Worm (Caenorhabditis elegans) whole organism, late embryonic: ENCODE results near the gene tps-2.

ENCODE experiments used
- C08G9.2 ChIP-seq: sonication (generic microtip); optimal IDR thresholded peaks from 2 replicates; lab custom pipeline; 2016; ENCODE audit warnings: mild to moderate bottlenecking, missing genetic modification characterization, moderate library complexity, missing compliant biosample characterization
- K02D7.2 ChIP-seq: sonication (generic microtip); optimal IDR thresholded peaks from 2 replicates; lab custom pipeline; 2017; ENCODE audit warnings: mild to moderate bottlenecking, missing genetic modification characterization, missing compliant biosample characterization
- K09A11.1 ChIP-seq: sonication (generic microtip); optimal IDR thresholded peaks from 2 replicates; lab custom pipeline; 2017; ENCODE audit warnings: antibody characterized with exemption, mild to moderate bottlenecking, missing genetic modification characterization, missing compliant biosample characterization; ENCODE audit not compliant: insufficient read depth
- T23F11.4 ChIP-seq: fragments of 200-800 bp; sonication (Bioruptor generic); optimal IDR thresholded peaks from 2 replicates; lab custom pipeline; 2018; ENCODE audit warnings: mild to moderate bottlenecking, missing genetic modification characterization, missing compliant biosample characterization
- Y22D7AL.16 ChIP-seq: sonication (generic microtip); optimal IDR thresholded peaks from 2 replicates; lab custom pipeline; 2016; ENCODE audit warnings: missing genetic modification characterization, missing compliant biosample characterization
- ama-1 ChIP-seq: fragments of 150-350 bp; optimal IDR thresholded peaks from 2 replicates; lab custom pipeline; 2014
- ceh-2 ChIP-seq: sonication (generic microtip); optimal IDR thresholded peaks from 2 replicates; lab custom pipeline; 2016; ENCODE audit warnings: missing genotype, missing genetic modification characterization, missing compliant biosample characterization
- ceh-34 ChIP-seq: sonication (generic microtip); optimal IDR thresholded peaks from 2 replicates; lab custom pipeline; 2016; ENCODE audit warnings: mild to moderate bottlenecking, missing genetic modification characterization, missing compliant biosample characterization
- ceh-48 ChIP-seq: sonication (generic microtip); optimal IDR thresholded peaks from 2 replicates; lab custom pipeline; 2016; ENCODE audit warnings: missing genetic modification characterization, inconsistent platforms, missing compliant biosample characterization
- ceh-6 ChIP-seq: fragments of 200-800 bp; sonication (Bioruptor generic); optimal IDR thresholded peaks from 2 replicates; lab custom pipeline; 2018; ENCODE audit warnings: mild to moderate bottlenecking, missing genetic modification characterization, missing compliant biosample characterization
- che-1 ChIP-seq: sonication (generic microtip); optimal IDR thresholded peaks from 2 replicates; lab custom pipeline; 2016; ENCODE audit warnings: mild to moderate bottlenecking, missing genetic modification characterization, missing compliant biosample characterization
- dmd-4 ChIP-seq: sonication (generic microtip); optimal IDR thresholded peaks from 2 replicates; lab custom pipeline; 2016; ENCODE audit warnings: borderline replicate concordance, missing genetic modification characterization, missing compliant biosample characterization
- dve-1 ChIP-seq: sonication (generic microtip); optimal IDR thresholded peaks from 2 replicates; lab custom pipeline; 2017; ENCODE audit warnings: antibody characterized with exemption, mild to moderate bottlenecking, missing genetic modification characterization, missing compliant biosample characterization
- elt-4 ChIP-seq: sonication (generic microtip); optimal IDR thresholded peaks from 2 replicates; lab custom pipeline; 2016; ENCODE audit warnings: missing genetic modification characterization, missing compliant biosample characterization
- ets-4 ChIP-seq: sonication (generic microtip); optimal IDR thresholded peaks from 2 replicates; lab custom pipeline; 2016; ENCODE audit warnings: missing genetic modification characterization, missing compliant biosample characterization
- eyg-1 ChIP-seq: sonication (generic microtip); optimal IDR thresholded peaks from 2 replicates; lab custom pipeline; 2016; ENCODE audit warnings: missing genotype, missing genetic modification characterization, missing compliant biosample characterization
- fkh-10 ChIP-seq: fragments of 150-350 bp; optimal IDR thresholded peaks from 2 replicates; lab custom pipeline; 2014; ENCODE audit warnings: missing biosample characterization, missing genetic modification reagents, missing genetic modification characterization
- fkh-6 ChIP-seq: sonication (generic microtip); optimal IDR thresholded peaks from 2 replicates; lab custom pipeline; 2016; ENCODE audit warnings: missing genetic modification characterization, missing compliant biosample characterization
- hlh-13 ChIP-seq: fragments of 200-800 bp; sonication (Bioruptor generic); optimal IDR thresholded peaks from 2 replicates; lab custom pipeline; 2018; ENCODE audit warnings: mild to moderate bottlenecking, missing genetic modification characterization, missing compliant biosample characterization
- hlh-8 ChIP-seq: sonication (generic microtip); optimal IDR thresholded peaks from 2 replicates; lab custom pipeline; 2016; ENCODE audit warnings: missing genotype, missing genetic modification characterization, missing compliant biosample characterization
- lin-11 ChIP-seq: fragments of 200-800 bp; sonication (Bioruptor generic); optimal IDR thresholded peaks from 2 replicates; lab custom pipeline; 2018; ENCODE audit warnings: mild to moderate bottlenecking, missing genetic modification characterization, missing compliant biosample characterization
- madf-2 ChIP-seq: sonication (generic microtip); optimal IDR thresholded peaks from 2 replicates; lab custom pipeline; 2017; ENCODE audit warnings: missing genetic modification characterization, missing compliant biosample characterization
- mec-3 ChIP-seq: sonication (generic microtip); optimal IDR thresholded peaks from 2 replicates; lab custom pipeline; 2016; ENCODE audit warnings: borderline replicate concordance, missing genetic modification characterization, missing compliant biosample characterization
- nhr-11 ChIP-seq: fragments of 150-350 bp; optimal IDR thresholded peaks from 2 replicates; lab custom pipeline; 2014; ENCODE audit warnings: missing biosample characterization, missing genetic modification characterization
- nhr-232 ChIP-seq: sonication (generic microtip); optimal IDR thresholded peaks from 2 replicates; lab custom pipeline; 2016; ENCODE audit warnings: missing genetic modification characterization, missing compliant biosample characterization
- npax-4 ChIP-seq: sonication (generic microtip); optimal IDR thresholded peaks from 2 replicates; lab custom pipeline; 2016; ENCODE audit warnings: missing genetic modification characterization, missing compliant biosample characterization
- odd-2 ChIP-seq: sonication (generic microtip); optimal IDR thresholded peaks from 2 replicates; lab custom pipeline; 2017; ENCODE audit warnings: antibody characterized with exemption, mild to moderate bottlenecking, missing genetic modification characterization, missing compliant biosample characterization
- pag-3 ChIP-seq: sonication (generic microtip); optimal IDR thresholded peaks from 2 replicates; lab custom pipeline; 2016; ENCODE audit warnings: missing compliant biosample characterization, missing genetic modification characterization, borderline replicate concordance
- pat-9 ChIP-seq: fragments of 200-800 bp; sonication (Bioruptor generic); optimal IDR thresholded peaks from 2 replicates; lab custom pipeline; 2018; ENCODE audit warnings: mild to moderate bottlenecking, missing genetic modification characterization, moderate library complexity, missing compliant biosample characterization
- pax-1 ChIP-seq: fragments of 150-350 bp; optimal IDR thresholded peaks from 2 replicates; lab custom pipeline; 2014; ENCODE audit warnings: missing biosample characterization, missing genetic modification characterization
- pqm-1 ChIP-seq: sonication (generic microtip); optimal IDR thresholded peaks from 2 replicates; lab custom pipeline; 2016; ENCODE audit warnings: missing genetic modification characterization, missing compliant biosample characterization
- rnt-1 ChIP-seq: sonication (generic microtip); optimal IDR thresholded peaks from 2 replicates; lab custom pipeline; 2016; ENCODE audit warnings: missing genetic modification characterization, missing compliant biosample characterization
- sdc-2 ChIP-seq: sonication (generic microtip); optimal IDR thresholded peaks from 2 replicates; lab custom pipeline; 2016; ENCODE audit warnings: missing genotype, missing genetic modification characterization, missing compliant biosample characterization
- sox-2 ChIP-seq: fragments of 200-800 bp; sonication (Bioruptor generic); IDR thresholded peaks from 2 replicates; pipeline ENCODE4 v1.3.6; 2022; ENCODE audit warnings: missing genetic modification reagents, missing genetic modification characterization, missing compliant biosample characterization
- tbx-7 ChIP-seq: sonication (generic microtip); optimal IDR thresholded peaks from 2 replicates; lab custom pipeline; 2016; ENCODE audit warnings: missing genotype, missing genetic modification characterization, missing compliant biosample characterization
- unc-3 ChIP-seq, 2 experiments: fragments of 200-800 bp in 1 of 2; sonication (Bioruptor generic) in 1 of 2; sonication (generic microtip) in 1 of 2; conservative IDR thresholded peaks in 1 of 2; optimal IDR thresholded peaks in 1 of 2; 2 replicates each; pipeline versions ENCODE4 v1.3.6 to Lab custom; 2016 to 2022; ENCODE audit warnings: missing compliant biosample characterization in 2 of 2, missing genetic modification characterization in 2 of 2, missing genetic modification reagents in 1 of 2
- unc-55 ChIP-seq: sonication (generic microtip); optimal IDR thresholded peaks from 2 replicates; lab custom pipeline; 2017; ENCODE audit warnings: missing biosample characterization, missing genetic modification reagents, missing genetic modification characterization
- unc-86 ChIP-seq: sonication (generic microtip); optimal IDR thresholded peaks from 2 replicates; lab custom pipeline; 2016; ENCODE audit warnings: missing genetic modification characterization, missing compliant biosample characterization
- zip-5 ChIP-seq: sonication (generic microtip); optimal IDR thresholded peaks from 2 replicates; lab custom pipeline; 2016; ENCODE audit warnings: missing genetic modification characterization, missing compliant biosample characterization

Gene tps-2

DNA sequence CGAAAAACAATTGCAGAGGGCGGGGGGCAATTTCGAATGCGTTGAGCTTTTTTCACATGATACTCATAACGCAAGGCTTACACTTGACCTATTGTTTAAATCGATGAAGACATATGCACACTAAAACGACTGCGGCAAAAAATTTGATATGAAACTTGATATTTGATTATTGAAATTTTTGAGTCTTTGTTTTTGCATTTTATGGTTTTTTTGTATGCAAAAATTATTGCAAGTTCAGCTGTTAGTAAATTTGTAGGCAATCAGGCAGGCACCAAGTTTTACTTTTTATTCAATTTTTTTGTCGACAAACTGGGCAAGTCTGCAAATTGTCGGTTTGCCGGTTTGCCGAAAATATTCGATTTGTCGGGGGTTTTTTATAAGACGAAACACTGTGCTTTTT, 5.5 kb downstream of the tps-2 start, which contains the start of gene arl-3:
Gene arl-3 (plus strand): TSS at position 301 of the 400 bp plus-strand sequence.
- no peak for TF ChIP-seq elt-4 (tag; lab: Kevin White, UChicago)
- no peak for TF ChIP-seq ceh-6
- TF ChIP-seq unc-86 (tag; lab: Kevin White, UChicago): no peak
- TF ChIP-seq eyg-1 (tag; lab: Kevin White, UChicago): no peak
- no peak for TF ChIP-seq nhr-11 (tag; lab: Kevin White, UChicago)
- TF ChIP-seq, all 69 proteins: peak for 0

DNA sequence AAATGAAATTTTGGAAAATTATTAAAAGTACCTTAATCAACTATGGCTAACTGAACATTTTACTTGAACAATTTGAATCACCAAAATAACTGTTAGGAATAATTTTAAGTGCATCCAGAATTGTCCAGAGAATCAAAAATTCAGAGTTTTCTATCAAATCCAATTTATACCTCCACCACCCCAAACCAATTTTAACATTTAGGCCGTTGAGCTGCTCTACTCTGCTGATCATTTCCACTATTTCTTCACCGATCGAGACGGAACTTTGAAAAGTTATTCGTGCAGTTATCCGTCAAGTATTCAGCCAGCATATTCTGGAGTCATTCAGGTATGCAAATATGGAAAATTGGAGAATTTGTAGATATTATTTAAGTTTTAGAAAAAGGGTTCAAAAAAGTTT, 7.8 kb downstream of the tps-2 start:
- TF ChIP-seq rnt-1 (tag; lab: Kevin White, UChicago) (no peak), sox-2 (GFP tag; lab: Robert Waterston, UW) (no peak), zip-5 (tag; lab: Kevin White, UChicago) (no peak), che-1 (no peak), Y22D7AL.16 (no peak)

DNA sequence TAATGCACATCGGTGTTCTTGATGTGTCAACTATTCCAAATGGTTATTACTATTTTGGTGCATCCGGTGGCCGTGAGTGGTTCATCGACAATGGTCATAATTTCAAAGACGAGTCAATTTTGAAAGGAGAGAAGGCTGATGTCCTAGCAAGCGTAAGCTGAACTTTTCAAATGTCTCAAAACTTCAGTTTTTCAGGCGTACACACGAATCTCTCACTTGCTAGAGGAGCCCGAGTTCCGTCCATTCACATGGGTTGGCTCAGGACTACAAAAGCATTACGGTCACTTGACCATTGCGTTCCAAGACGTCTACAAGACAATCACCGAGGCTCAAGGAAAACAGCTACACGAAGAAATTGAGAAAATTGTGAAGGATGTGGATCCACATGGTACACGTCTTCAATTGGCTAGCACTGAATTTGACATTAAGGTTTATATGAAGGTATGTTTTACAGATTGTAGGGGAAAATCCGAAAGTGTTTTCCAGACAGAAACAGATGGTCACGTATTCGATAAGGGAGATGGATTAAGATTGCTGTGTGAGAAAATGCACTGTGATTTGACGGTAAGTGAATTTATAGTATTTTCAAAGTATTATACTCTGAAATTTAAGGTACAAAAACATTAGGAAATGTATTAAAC, 8.7 kb downstream of the tps-2 start:
- TF ChIP-seq nhr-232 (no peak), odd-2 (no peak), unc-86 (tag; lab: Kevin White, UChicago) (no peak), dmd-4 (tag; lab: Kevin White, UChicago) (no peak), dve-1 (no peak), pag-3 (tag; lab: Kevin White, UChicago) (no peak), ceh-6 (no peak), ama-1 (lab: Kevin White, UChicago) (no peak), sdc-2 (tag; lab: Kevin White, UChicago) (no peak), madf-2 (tag; lab: Kevin White, UChicago) (no peak), ets-4 (tag; lab: Kevin White, UChicago) (no peak), unc-55 (GFP tag; lab: Kevin White, UChicago) (no peak), ceh-48 (tag; lab: Kevin White, UChicago) (no peak), mec-3 (tag; lab: Kevin White, UChicago) (no peak), K02D7.2 (tag; lab: Kevin White, UChicago) (no peak), npax-4 (tag; lab: Kevin White, UChicago) (no peak), T23F11.4 (no peak), zip-5 (tag; lab: Kevin White, UChicago) (no peak), pax-1 (no peak), tbx-7 (tag; lab: Kevin White, UChicago) (no peak)

DNA sequence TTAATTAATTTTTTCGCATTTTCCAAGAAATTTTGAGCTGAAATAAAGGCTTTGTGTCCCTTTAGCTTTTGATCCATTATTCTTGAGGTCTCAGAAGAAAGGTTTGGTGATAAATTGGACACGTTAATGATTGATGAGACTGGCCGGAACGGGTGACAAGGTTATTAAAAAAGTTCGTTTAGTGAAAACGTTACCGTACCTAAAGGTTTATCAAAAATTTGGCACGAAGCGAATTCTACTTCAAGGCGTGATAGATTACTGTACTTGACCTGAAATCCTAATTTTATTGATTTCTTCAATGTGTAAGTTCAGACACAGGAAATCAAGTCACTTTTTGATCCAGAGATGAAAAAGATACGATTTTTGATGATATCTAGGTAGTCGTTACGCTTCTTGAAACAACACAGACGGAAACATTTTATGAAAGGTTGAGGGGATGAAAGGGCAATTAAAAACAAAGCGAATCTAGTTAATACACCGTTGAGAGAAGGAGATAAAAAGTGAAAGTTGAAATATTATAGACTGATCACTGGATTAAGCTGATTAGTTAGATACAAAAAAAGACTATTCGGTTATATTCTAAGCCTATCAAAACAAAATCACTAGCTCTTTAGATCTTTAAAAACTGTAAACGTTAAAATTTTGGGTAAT, 9.9 kb downstream of the tps-2 start:
- no peak for TF ChIP-seq pqm-1 (tag; lab: Kevin White, UChicago)

DNA sequence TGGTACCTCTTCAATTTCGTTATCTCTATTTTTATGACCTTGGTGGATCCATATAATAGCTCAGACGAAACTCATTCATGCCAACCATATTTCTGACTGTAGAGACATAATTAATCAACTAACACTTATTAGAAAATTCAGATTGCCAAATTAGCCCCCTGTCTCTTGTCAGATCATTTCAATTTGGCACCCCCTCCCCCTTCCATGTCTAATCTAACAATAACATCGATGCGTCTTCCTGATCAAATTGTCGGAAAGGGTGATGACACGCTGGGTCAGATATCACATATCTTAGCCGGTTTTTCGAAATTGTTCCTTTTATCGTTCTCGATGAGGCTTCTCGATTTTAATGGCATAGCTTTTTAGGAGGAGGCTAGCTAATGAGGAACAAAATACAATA, 10.6 kb downstream of the tps-2 start:
- TF ChIP-seq ceh-6 (no peak), fkh-6 (tag; lab: Kevin White, UChicago) (no peak), ceh-2 (tag; lab: Kevin White, UChicago) (no peak), ceh-48 (tag; lab: Kevin White, UChicago) (no peak), unc-3 (GFP tag; conservative IDR thresholded peaks at IDR 0.05; lab: Robert Waterston, UW) (no peak), unc-3 (tag; optimal IDR thresholded peaks at IDR 0.05; lab: Kevin White, UChicago) (no peak), C08G9.2 (tag; lab: Kevin White, UChicago) (no peak), hlh-8 (tag; lab: Kevin White, UChicago) (no peak), hlh-13 (GFP tag; lab: Kevin White, UChicago) (no peak), pat-9 (no peak), K09A11.1 (no peak), ceh-34 (tag; lab: Kevin White, UChicago) (no peak), fkh-10 (GFP tag; lab: Kevin White, UChicago) (no peak), lin-11 (tag; lab: Kevin White, UChicago) (no peak)
